Worm (Caenorhabditis elegans) whole organism, late embryonic: ENCODE measurements around the gene srh-235.

ENCODE experiments used
- K02D7.2 ChIP-seq: sonication (generic microtip); optimal IDR thresholded peaks from 2 replicates; lab custom pipeline; 2017; ENCODE audit warnings: mild to moderate bottlenecking, missing genetic modification characterization, missing compliant biosample characterization
- ama-1 ChIP-seq: fragments of 150-350 bp; optimal IDR thresholded peaks from 2 replicates; lab custom pipeline; 2014
- ceh-9 ChIP-seq: sonication (generic microtip); optimal IDR thresholded peaks from 2 replicates; lab custom pipeline; 2016; ENCODE audit warnings: mild to moderate bottlenecking, missing genetic modification characterization, inconsistent platforms, missing compliant biosample characterization
- dve-1 ChIP-seq: sonication (generic microtip); optimal IDR thresholded peaks from 2 replicates; lab custom pipeline; 2017; ENCODE audit warnings: antibody characterized with exemption, mild to moderate bottlenecking, missing genetic modification characterization, missing compliant biosample characterization
- elt-2 ChIP-seq: sonication (generic microtip); optimal IDR thresholded peaks from 2 replicates; lab custom pipeline; 2016; ENCODE audit warnings: missing genetic modification reagents, missing genetic modification characterization, missing compliant biosample characterization
- hlh-30 ChIP-seq: sonication (generic microtip); optimal IDR thresholded peaks from 2 replicates; lab custom pipeline; 2017; ENCODE audit warnings: antibody characterized with exemption, missing genetic modification characterization, missing compliant biosample characterization; ENCODE audit not compliant: insufficient read depth
- nhr-11 ChIP-seq: fragments of 150-350 bp; optimal IDR thresholded peaks from 2 replicates; lab custom pipeline; 2014; ENCODE audit warnings: missing biosample characterization, missing genetic modification characterization
- nhr-232 ChIP-seq: sonication (generic microtip); optimal IDR thresholded peaks from 2 replicates; lab custom pipeline; 2016; ENCODE audit warnings: missing genetic modification characterization, missing compliant biosample characterization
- npax-4 ChIP-seq: sonication (generic microtip); optimal IDR thresholded peaks from 2 replicates; lab custom pipeline; 2016; ENCODE audit warnings: missing genetic modification characterization, missing compliant biosample characterization
- tbx-2 ChIP-seq: sonication (generic microtip); optimal IDR thresholded peaks from 2 replicates; lab custom pipeline; 2016; ENCODE audit warnings: missing genetic modification characterization, missing compliant biosample characterization

ce11 chrV:17466751-17467150, 4.7 kb downstream of the srh-235 start, which contains the start of gene srw-72:
- TF ChIP-seq nhr-232 (tag; lab: Kevin White, UChicago) (no peak), ceh-9 (no peak), elt-2 (tag; lab: Kevin White, UChicago) (no peak), nhr-11 (no peak), npax-4 (tag; lab: Kevin White, UChicago) (no peak), ama-1 (no peak), hlh-30 (tag; lab: Kevin White, UChicago) (no peak), dve-1 (tag; lab: Kevin White, UChicago) (no peak), K02D7.2 (tag; lab: Kevin White, UChicago) (no peak), tbx-2 (tag; lab: Kevin White, UChicago) (no peak)
